Fruit fly (Drosophila melanogaster) whole organism, embryonic: ENCODE data around the gene RpS28b.

Experiments
- Ada2b ChIP-seq: fragments of 200-800 bp; sonication (Bioruptor generic); IDR thresholded peaks from 2 replicates; pipeline ENCODE4 v1.3.6; 2022; ENCODE audit warnings: missing biosample characterization, missing genetic modification characterization
- Asciz ChIP-seq: fragments of 200-800 bp; sonication (Bioruptor generic); optimal IDR thresholded peaks from 2 replicates; lab custom pipeline; 2017; ENCODE audit warnings: missing biosample characterization, mild to moderate bottlenecking, missing genetic modification characterization, missing genetic modification reagents
- B-H2 ChIP-seq: fragments of 200-800 bp; sonication (Bioruptor generic); optimal IDR thresholded peaks from 2 replicates; lab custom pipeline; 2018; ENCODE audit warnings: missing biosample characterization, mild to moderate bottlenecking, missing genetic modification characterization
- CG10654 ChIP-seq: fragments of 200-800 bp; sonication (Bioruptor generic); optimal IDR thresholded peaks from 2 replicates; lab custom pipeline; 2016; ENCODE audit warnings: missing biosample characterization, missing genetic modification characterization
- CG11093 ChIP-seq: fragments of 200-800 bp; sonication (Bioruptor generic); IDR thresholded peaks from 3 replicates; pipeline ENCODE4 v1.3.6; 2022; ENCODE audit warnings: missing biosample characterization, missing genetic modification characterization
- CG11695 ChIP-seq: fragments of 200-800 bp; sonication (Bioruptor generic); IDR thresholded peaks from 3 replicates; pipeline ENCODE4 v1.3.6; 2022; ENCODE audit warnings: missing biosample characterization, missing genetic modification characterization
- CG13296 ChIP-seq: fragments of 200-800 bp; sonication (Bioruptor generic); optimal IDR thresholded peaks from 3 replicates; lab custom pipeline; 2018; ENCODE audit warnings: missing biosample characterization, mild to moderate bottlenecking, missing genetic modification characterization
- CG14441 ChIP-seq: fragments of 200-800 bp; sonication (Bioruptor generic); IDR thresholded peaks from 2 replicates; pipeline ENCODE4 v1.3.6; 2022; ENCODE audit warnings: missing biosample characterization, missing genetic modification characterization
- CG15601 ChIP-seq: fragments of 200-800 bp; sonication (Bioruptor generic); optimal IDR thresholded peaks from 3 replicates; lab custom pipeline; 2019; ENCODE audit warnings: missing biosample characterization, mild to moderate bottlenecking, missing genetic modification characterization, moderate library complexity
- CG1603 ChIP-seq: fragments of 200-800 bp; sonication (Bioruptor generic); optimal IDR thresholded peaks from 2 replicates; lab custom pipeline; 2019; ENCODE audit warnings: missing biosample characterization, mild to moderate bottlenecking, missing genetic modification characterization, moderate library complexity
- CG2202 ChIP-seq: fragments of 200-800 bp; sonication (Bioruptor generic); optimal IDR thresholded peaks from 2 replicates; lab custom pipeline; 2018; ENCODE audit warnings: missing biosample characterization, mild to moderate bottlenecking, missing genetic modification characterization
- CG30403 ChIP-seq: fragments of 200-800 bp; sonication (Bioruptor generic); optimal IDR thresholded peaks from 3 replicates; lab custom pipeline; 2016; ENCODE audit warnings: missing biosample characterization, missing genetic modification characterization
- CG42726 ChIP-seq: fragments of 200-800 bp; sonication (Bioruptor generic); IDR thresholded peaks from 2 replicates; pipeline ENCODE4 v1.3.6; 2022; ENCODE audit warnings: missing biosample characterization, missing genetic modification characterization; ENCODE audit not compliant: partially characterized antibody
- CG6272 ChIP-seq: fragments of 200-800 bp; sonication (Bioruptor generic); IDR thresholded peaks from 2 replicates; pipeline ENCODE4 v1.3.6; 2022; ENCODE audit warnings: missing biosample characterization, missing genetic modification characterization
- CG8944 ChIP-seq: fragments of 200-800 bp; sonication (Bioruptor generic); optimal IDR thresholded peaks from 3 replicates; lab custom pipeline; 2016; ENCODE audit warnings: missing biosample characterization, missing genetic modification characterization
- D19A ChIP-seq: fragments of 200-800 bp; optimal IDR thresholded peaks from 3 replicates; lab custom pipeline; 2019; ENCODE audit warnings: missing biosample characterization, mild to moderate bottlenecking, missing genetic modification characterization, moderate library complexity
- Dad ChIP-seq: fragments of 200-800 bp; sonication (Bioruptor generic); optimal IDR thresholded peaks from 3 replicates; lab custom pipeline; 2016; ENCODE audit warnings: missing biosample characterization, missing genetic modification characterization
- Deaf1 ChIP-seq: fragments of 200-800 bp; optimal IDR thresholded peaks from 3 replicates; lab custom pipeline; 2019; ENCODE audit warnings: missing biosample characterization, mild to moderate bottlenecking, missing genetic modification characterization, moderate library complexity
- HLH54F ChIP-seq: fragments of 200-800 bp; sonication (Bioruptor generic); optimal IDR thresholded peaks from 3 replicates; lab custom pipeline; 2016; ENCODE audit warnings: missing biosample characterization, missing genetic modification characterization
- Hr39 ChIP-seq: fragments of >200 bp; optimal IDR thresholded peaks from 2 replicates; lab custom pipeline; 2017
- MESR4 ChIP-seq: fragments of 200-800 bp; sonication (Bioruptor generic); optimal IDR thresholded peaks from 2 replicates; lab custom pipeline; 2018; ENCODE audit warnings: missing biosample characterization, mild to moderate bottlenecking, missing genetic modification characterization, moderate library complexity
- NK7.1 ChIP-seq: fragments of 200-800 bp; sonication (Bioruptor generic); optimal IDR thresholded peaks from 3 replicates; lab custom pipeline; 2016; ENCODE audit warnings: missing biosample characterization, missing genetic modification characterization
- Oaz ChIP-seq: fragments of 200-800 bp; sonication (Bioruptor generic); IDR thresholded peaks from 2 replicates; pipeline ENCODE4 v1.3.6; 2022; ENCODE audit warnings: missing biosample characterization, missing genetic modification characterization
- Ravus ChIP-seq: fragments of 200-800 bp; sonication (Bioruptor generic); IDR thresholded peaks from 2 replicates; pipeline ENCODE4 v1.3.6; 2022; ENCODE audit warnings: missing biosample characterization, missing genetic modification characterization
- ac ChIP-seq: fragments of 200-800 bp; sonication (Bioruptor generic); optimal IDR thresholded peaks from 3 replicates; lab custom pipeline; 2017; ENCODE audit warnings: missing biosample characterization, mild to moderate bottlenecking, missing genetic modification characterization
- al ChIP-seq: fragments of 200-800 bp; sonication (Bioruptor generic); IDR thresholded peaks from 2 replicates; pipeline ENCODE4 v1.3.6; 2022; ENCODE audit warnings: missing biosample characterization, missing genetic modification characterization
- ap ChIP-seq: fragments of 200-800 bp; sonication (Bioruptor generic); IDR thresholded peaks from 2 replicates; pipeline ENCODE4 v1.3.6; 2022; ENCODE audit warnings: missing biosample characterization, missing genetic modification characterization
- bigmax ChIP-seq: fragments of 200-800 bp; sonication (Bioruptor generic); optimal IDR thresholded peaks from 2 replicates; lab custom pipeline; 2018; ENCODE audit warnings: missing biosample characterization, mild to moderate bottlenecking, missing genetic modification characterization
- ci ChIP-seq: fragments of 200-800 bp; sonication (Bioruptor generic); IDR thresholded peaks from 3 replicates; pipeline ENCODE4 v1.3.6; 2022; ENCODE audit warnings: missing biosample characterization, missing genetic modification characterization
- crc ChIP-seq: fragments of 200-800 bp; sonication (Bioruptor generic); optimal IDR thresholded peaks from 2 replicates; lab custom pipeline; 2016; ENCODE audit warnings: missing biosample characterization, missing genetic modification characterization
- croc ChIP-seq: fragments of 200-800 bp; sonication (Bioruptor generic); conservative IDR thresholded peaks from 3 replicates; pipeline ENCODE4 v1.3.6; 2022; ENCODE audit warnings: missing biosample characterization, missing genetic modification characterization
- da ChIP-seq: fragments of 200-800 bp; sonication (Bioruptor generic); optimal IDR thresholded peaks from 2 replicates; lab custom pipeline; 2016; ENCODE audit warnings: missing biosample characterization, missing genetic modification characterization
- dmrt99B ChIP-seq: fragments of 200-800 bp; sonication (Bioruptor generic); optimal IDR thresholded peaks from 2 replicates; lab custom pipeline; 2018; ENCODE audit warnings: missing biosample characterization, mild to moderate bottlenecking, missing genetic modification characterization, moderate library complexity
- esg ChIP-seq: fragments of 200-800 bp; sonication (Bioruptor generic); conservative IDR thresholded peaks from 2 replicates; pipeline ENCODE4 v1.3.6; 2022; ENCODE audit warnings: missing biosample characterization, missing genetic modification characterization
- eyg ChIP-seq: fragments of 200-800 bp; sonication (Bioruptor generic); optimal IDR thresholded peaks from 3 replicates; lab custom pipeline; 2016; ENCODE audit warnings: missing biosample characterization, missing genetic modification characterization
- fru ChIP-seq: fragments of >200 bp; optimal IDR thresholded peaks from 2 replicates; lab custom pipeline; 2017
- fu2 ChIP-seq: fragments of 200-800 bp; sonication (Bioruptor generic); optimal IDR thresholded peaks from 2 replicates; lab custom pipeline; 2016; ENCODE audit warnings: missing biosample characterization, missing genetic modification characterization
- lab ChIP-seq: fragments of 200-800 bp; sonication (Bioruptor generic); optimal IDR thresholded peaks from 3 replicates; lab custom pipeline; 2017; ENCODE audit warnings: missing biosample characterization, missing genetic modification characterization, mild to moderate bottlenecking, moderate library complexity, missing genetic modification reagents
- lmd ChIP-seq: fragments of 200-800 bp; sonication (Bioruptor generic); IDR thresholded peaks from 2 replicates; pipeline ENCODE4 v1.3.6; 2022; ENCODE audit warnings: missing biosample characterization, missing genetic modification characterization
- onecut ChIP-seq: fragments of 200-800 bp; sonication (Bioruptor generic); IDR thresholded peaks from 2 replicates; pipeline ENCODE4 v1.3.6; 2022; ENCODE audit warnings: missing biosample characterization, missing genetic modification characterization
- peb ChIP-seq: fragments of 200-800 bp; sonication (Bioruptor generic); IDR thresholded peaks from 2 replicates; pipeline ENCODE4 v1.3.6; 2022; ENCODE audit warnings: missing biosample characterization, missing genetic modification characterization
- prd ChIP-seq, 3 experiments: fragments of >200 bp in 2 of 3; fragments of 200-800 bp in 1 of 3; sonication (Bioruptor generic) in 1 of 3; optimal IDR thresholded peaks in 2 of 3; IDR thresholded peaks in 1 of 3; 2 replicates in 2 of 3; 3 replicates in 1 of 3; pipeline versions ENCODE4 v1.3.6 to Lab custom; 2017 to 2022; ENCODE audit warnings: missing biosample characterization in 1 of 3, missing genetic modification characterization in 1 of 3
- pros ChIP-seq: fragments of 200-800 bp; sonication (Bioruptor generic); optimal IDR thresholded peaks from 3 replicates; lab custom pipeline; 2019; ENCODE audit warnings: missing biosample characterization, mild to moderate bottlenecking, missing genetic modification characterization, moderate library complexity
- sc ChIP-seq, 3 experiments: fragments of >200 bp in 2 of 3; fragments of 200-800 bp in 1 of 3; sonication (Bioruptor generic) in 1 of 3; optimal IDR thresholded peaks; 2 replicates in 2 of 3; 3 replicates in 1 of 3; lab custom pipeline; 2017; ENCODE audit warnings: mild to moderate bottlenecking in 1 of 3, missing biosample characterization in 1 of 3, missing genetic modification characterization in 1 of 3, missing genetic modification reagents in 1 of 3
- sisA ChIP-seq: fragments of 200-800 bp; sonication (Bioruptor generic); IDR thresholded peaks from 2 replicates; pipeline ENCODE4 v1.3.6; 2022; ENCODE audit warnings: missing biosample characterization, missing genetic modification characterization
- sob ChIP-seq: fragments of 200-800 bp; sonication (Bioruptor generic); IDR thresholded peaks from 2 replicates; pipeline ENCODE4 v1.3.6; 2022; ENCODE audit warnings: missing biosample characterization, missing genetic modification characterization
- sug ChIP-seq: fragments of 200-800 bp; optimal IDR thresholded peaks from 2 replicates; lab custom pipeline; 2019; ENCODE audit warnings: missing biosample characterization, mild to moderate bottlenecking, missing genetic modification characterization, moderate library complexity
- toy ChIP-seq: fragments of 200-800 bp; sonication (Bioruptor generic); IDR thresholded peaks from 2 replicates; pipeline ENCODE4 v1.3.6; 2022; ENCODE audit warnings: missing biosample characterization, missing genetic modification characterization
- tx ChIP-seq: fragments of 200-800 bp; sonication (Bioruptor generic); optimal IDR thresholded peaks from 2 replicates; lab custom pipeline; 2016; ENCODE audit warnings: missing biosample characterization, missing genetic modification characterization
- wor ChIP-seq: fragments of 200-800 bp; sonication (Bioruptor generic); IDR thresholded peaks from 2 replicates; pipeline ENCODE4 v1.3.6; 2022; ENCODE audit warnings: missing biosample characterization, missing genetic modification characterization

Gene RpS28b

dm6 chrX:9600818-9601732 lies 46.7 kb downstream of the RpS28b start, which contains the start of gene Gga (continued):
- TF ChIP-seq crc: no peak
- no peak for TF ChIP-seq CG10654 (GFP tag; lab: Kevin White, UChicago)
- no peak for TF ChIP-seq da
- no peak for TF ChIP-seq Hr39 (lab: Kevin White, UChicago)
- TF ChIP-seq wor (GFP tag; lab: Robert Waterston, UW): no peak
- peak; percentile 66 for TF ChIP-seq B-H2 (GFP tag; lab: Kevin White, UChicago)
- TF ChIP-seq sug: peak; percentile 38
- TF ChIP-seq croc (GFP tag; lab: Robert Waterston, UW): no peak
- no peak for TF ChIP-seq toy
- TF ChIP-seq CG14441 (GFP tag; lab: Robert Waterston, UW): no peak
- TF ChIP-seq tx (GFP tag; lab: Kevin White, UChicago): no peak
- TF ChIP-seq prd (optimal IDR thresholded peaks at IDR 0.05; lab: Kevin White, UChicago): no peak
- no peak for TF ChIP-seq prd (GFP tag; IDR thresholded peaks at IDR 0.05; lab: Robert Waterston, UW)
- TF ChIP-seq CG8944: no peak
- TF ChIP-seq dmrt99B: no peak
- no peak for TF ChIP-seq ap
- peak; percentile 92 for TF ChIP-seq CG42726
- TF ChIP-seq sob: no peak
- TF ChIP-seq CG13296 (GFP tag; lab: Kevin White, UChicago): no peak
- no peak for TF ChIP-seq fu2 (GFP tag; lab: Kevin White, UChicago)
- no peak for TF ChIP-seq D19A (tag; lab: Kevin White, UChicago)
- no peak for TF ChIP-seq Ravus (GFP tag; lab: Robert Waterston, UW)
- no peak for TF ChIP-seq CG11093 (GFP tag; lab: Robert Waterston, UW)
- TF ChIP-seq CG2202 (tag; lab: Kevin White, UChicago): no peak
- TF ChIP-seq ac (GFP tag; lab: Kevin White, UChicago): no peak
- peak; percentile 77 for TF ChIP-seq CG1603 (tag; lab: Kevin White, UChicago)
- TF ChIP-seq sc (optimal IDR thresholded peaks at IDR 0.05; lab: Kevin White, UChicago): no peak
- no peak for TF ChIP-seq sc (GFP tag; optimal IDR thresholded peaks at IDR 0.05; lab: Kevin White, UChicago)
- no peak for TF ChIP-seq Dad (GFP tag; lab: Kevin White, UChicago)
- no peak for TF ChIP-seq Ada2b (GFP tag; lab: Robert Waterston, UW)
- TF ChIP-seq sisA: no peak
- TF ChIP-seq CG15601: no peak
- TF ChIP-seq lmd (GFP tag; lab: Robert Waterston, UW): no peak
- TF ChIP-seq NK7.1 (GFP tag; lab: Kevin White, UChicago): no peak
- no peak for TF ChIP-seq onecut (GFP tag; lab: Robert Waterston, UW)
- TF ChIP-seq esg (GFP tag; lab: Robert Waterston, UW): no peak
- no peak for TF ChIP-seq Deaf1 (tag; lab: Kevin White, UChicago)
- TF ChIP-seq al (GFP tag; lab: Robert Waterston, UW): no peak
- TF ChIP-seq HLH54F (GFP tag; lab: Kevin White, UChicago): no peak
- TF ChIP-seq pros (GFP tag; lab: Kevin White, UChicago): no peak
- TF ChIP-seq CG6272: no peak
- no peak for TF ChIP-seq fru (lab: Kevin White, UChicago)
- no peak for TF ChIP-seq eyg (GFP tag; lab: Kevin White, UChicago)
- TF ChIP-seq lab: no peak
- peak; percentile 36 for TF ChIP-seq MESR4 (GFP tag; lab: Kevin White, UChicago)
- TF ChIP-seq peb: no peak
- TF ChIP-seq Asciz (GFP tag; lab: Kevin White, UChicago): no peak
- no peak for TF ChIP-seq CG11695 (GFP tag; lab: Robert Waterston, UW)
- TF ChIP-seq ci: peak; percentile 5; the same call in 1 of the 3 replicates
- no peak for TF ChIP-seq bigmax (GFP tag; lab: Kevin White, UChicago)
- TF ChIP-seq CG30403 (GFP tag; lab: Kevin White, UChicago): no peak
- no peak for TF ChIP-seq Oaz (GFP tag; lab: Robert Waterston, UW)
